Worm (Caenorhabditis elegans): ENCODE data around the gene lon-1.

DNA sequence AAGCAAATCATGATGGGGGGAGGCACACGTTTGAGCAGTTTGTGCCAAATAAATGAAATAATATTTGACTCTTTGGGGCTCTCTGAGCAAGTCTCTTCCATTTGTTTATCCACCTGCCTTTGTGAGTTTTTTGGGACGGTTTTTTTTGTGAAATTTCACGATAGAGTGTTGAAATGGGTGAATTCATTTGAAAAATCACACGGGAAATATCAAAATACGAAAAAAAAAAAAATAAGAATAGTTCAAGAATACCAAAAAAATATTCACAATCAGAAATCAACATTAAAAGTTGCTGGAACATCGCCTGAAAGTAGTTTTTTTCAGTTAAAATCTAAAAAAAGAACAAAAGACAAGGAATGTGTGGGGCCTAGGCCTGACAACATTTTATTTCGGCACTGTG lies 38.2 kb downstream of the lon-1 start, which contains the start of gene pqn-25:
- TF ChIP-seq ceh-16 (tag; optimal IDR thresholded peaks at IDR 0.05) (no peak), skn-1 (tag; optimal IDR thresholded peaks at IDR 0.05) (no peak), ceh-82 (tag; optimal IDR thresholded peaks at IDR 0.05) (no peak), elt-3 (tag; optimal IDR thresholded peaks at IDR 0.05) (no peak), nhr-76 (tag; optimal IDR thresholded peaks at IDR 0.05) (no peak), pqm-1 (tag; optimal IDR thresholded peaks at IDR 0.05) (no peak), fos-1 (tag; optimal IDR thresholded peaks at IDR 0.05) (no peak)

Data from whole organism, L3 larva.